Fruit fly (Drosophila melanogaster) whole organism, embryonic: ENCODE measurements around the gene mbt.
A peak's percentile ranks its signal among the peaks of the same experiment; 100 is the strongest.

ENCODE experiments used
- Asciz ChIP-seq: fragments of 200-800 bp; sonication (Bioruptor generic); optimal IDR thresholded peaks from 2 replicates; lab custom pipeline; 2017; ENCODE audit warnings: missing biosample characterization, mild to moderate bottlenecking, missing genetic modification characterization, missing genetic modification reagents
- Atf6 ChIP-seq: fragments of 200-800 bp; sonication (Bioruptor generic); IDR thresholded peaks from 2 replicates; pipeline ENCODE4 v1.3.6; 2022; ENCODE audit warnings: missing biosample characterization, missing genetic modification characterization
- C15 ChIP-seq: fragments of 200-800 bp; sonication (Bioruptor generic); IDR thresholded peaks from 3 replicates; pipeline ENCODE4 v1.3.6; 2022; ENCODE audit warnings: missing biosample characterization, missing genetic modification characterization
- CG10209 ChIP-seq: fragments of 200-800 bp; sonication (Bioruptor generic); optimal IDR thresholded peaks from 3 replicates; lab custom pipeline; 2017; ENCODE audit warnings: missing biosample characterization, mild to moderate bottlenecking, missing genetic modification characterization, missing genetic modification reagents
- CG10431 ChIP-seq: fragments of 200-800 bp; sonication (Bioruptor generic); optimal IDR thresholded peaks from 3 replicates; lab custom pipeline; 2018; ENCODE audit warnings: missing biosample characterization, mild to moderate bottlenecking, missing genetic modification characterization
- CG10543 ChIP-seq: fragments of 200-800 bp; sonication (Bioruptor generic); optimal IDR thresholded peaks from 3 replicates; lab custom pipeline; 2017; ENCODE audit warnings: missing biosample characterization, mild to moderate bottlenecking, missing genetic modification characterization, moderate library complexity
- CG10565 ChIP-seq: fragments of 200-800 bp; sonication (Bioruptor generic); optimal IDR thresholded peaks from 3 replicates; lab custom pipeline; 2016; ENCODE audit warnings: missing biosample characterization, mild to moderate bottlenecking, missing genetic modification characterization
- CG10654 ChIP-seq: fragments of 200-800 bp; sonication (Bioruptor generic); optimal IDR thresholded peaks from 2 replicates; lab custom pipeline; 2016; ENCODE audit warnings: missing biosample characterization, missing genetic modification characterization
- CG11695 ChIP-seq: fragments of 200-800 bp; sonication (Bioruptor generic); IDR thresholded peaks from 3 replicates; pipeline ENCODE4 v1.3.6; 2022; ENCODE audit warnings: missing biosample characterization, missing genetic modification characterization
- CG12236 ChIP-seq: fragments of 200-800 bp; sonication (Bioruptor generic); optimal IDR thresholded peaks from 2 replicates; lab custom pipeline; 2016; ENCODE audit warnings: missing biosample characterization, missing genetic modification characterization
- CG12769 ChIP-seq: fragments of 200-800 bp; sonication (Bioruptor generic); optimal IDR thresholded peaks from 2 replicates; lab custom pipeline; 2019; ENCODE audit warnings: missing biosample characterization, mild to moderate bottlenecking, missing genetic modification characterization, moderate library complexity
- CG13296 ChIP-seq: fragments of 200-800 bp; sonication (Bioruptor generic); optimal IDR thresholded peaks from 3 replicates; lab custom pipeline; 2018; ENCODE audit warnings: missing biosample characterization, mild to moderate bottlenecking, missing genetic modification characterization
- CG15479 ChIP-seq: fragments of 200-800 bp; sonication (Bioruptor generic); optimal IDR thresholded peaks from 3 replicates; lab custom pipeline; 2019; ENCODE audit warnings: missing biosample characterization, mild to moderate bottlenecking, missing genetic modification characterization, moderate library complexity
- CG18619 ChIP-seq: fragments of 200-800 bp; sonication (Bioruptor generic); optimal IDR thresholded peaks from 3 replicates; lab custom pipeline; 2017; ENCODE audit warnings: missing biosample characterization, mild to moderate bottlenecking, missing genetic modification characterization
- CG2202 ChIP-seq: fragments of 200-800 bp; sonication (Bioruptor generic); optimal IDR thresholded peaks from 2 replicates; lab custom pipeline; 2018; ENCODE audit warnings: missing biosample characterization, mild to moderate bottlenecking, missing genetic modification characterization
- CG2875 ChIP-seq: fragments of 200-800 bp; sonication (Bioruptor generic); optimal IDR thresholded peaks from 2 replicates; lab custom pipeline; 2017; ENCODE audit warnings: missing biosample characterization, mild to moderate bottlenecking, missing genetic modification characterization, missing genetic modification reagents
- CG3838 ChIP-seq: fragments of 200-800 bp; sonication (Bioruptor generic); optimal IDR thresholded peaks from 3 replicates; lab custom pipeline; 2016; ENCODE audit warnings: missing biosample characterization, missing genetic modification characterization
- CG6254 ChIP-seq: fragments of 200-800 bp; sonication (Bioruptor generic); optimal IDR thresholded peaks from 3 replicates; lab custom pipeline; 2017; ENCODE audit warnings: mild to moderate bottlenecking, missing biosample characterization, missing genetic modification reagents, missing genetic modification characterization
- CG7745 ChIP-seq: fragments of 200-800 bp; sonication (Bioruptor generic); optimal IDR thresholded peaks from 2 replicates; lab custom pipeline; 2018; ENCODE audit warnings: missing biosample characterization, mild to moderate bottlenecking, missing genetic modification characterization, moderate library complexity
- CG7786 ChIP-seq: fragments of 200-800 bp; sonication (Bioruptor generic); optimal IDR thresholded peaks from 2 replicates; lab custom pipeline; 2016; ENCODE audit warnings: missing biosample characterization, missing genetic modification characterization
- CG9932 ChIP-seq: fragments of 200-800 bp; sonication (Bioruptor generic); IDR thresholded peaks from 2 replicates; pipeline ENCODE4 v1.3.6; 2022; ENCODE audit warnings: missing biosample characterization, missing genetic modification characterization
- Dip3 ChIP-seq: fragments of 200-800 bp; sonication (Bioruptor generic); optimal IDR thresholded peaks from 3 replicates; lab custom pipeline; 2016; ENCODE audit warnings: missing biosample characterization, missing genetic modification characterization
- Hmx ChIP-seq: fragments of 200-800 bp; sonication (Bioruptor generic); optimal IDR thresholded peaks from 2 replicates; lab custom pipeline; 2016; ENCODE audit warnings: missing biosample characterization, missing genetic modification characterization
- Meics ChIP-seq: fragments of 200-800 bp; sonication (Bioruptor generic); optimal IDR thresholded peaks from 2 replicates; lab custom pipeline; 2017; ENCODE audit warnings: missing biosample characterization, mild to moderate bottlenecking, missing genetic modification characterization
- Myb ChIP-seq: fragments of 200-800 bp; sonication (Bioruptor generic); optimal IDR thresholded peaks from 2 replicates; lab custom pipeline; 2016; ENCODE audit warnings: missing biosample characterization, missing genetic modification characterization
- Nf-YA ChIP-seq: fragments of 200-800 bp; sonication (Bioruptor generic); IDR thresholded peaks from 2 replicates; pipeline ENCODE4 v1.3.6; 2022; ENCODE audit warnings: missing biosample characterization, missing genetic modification characterization
- Pdp1 ChIP-seq, 2 experiments: fragments of 200-800 bp; sonication (Bioruptor generic); optimal IDR thresholded peaks; 3 replicates each; lab custom pipeline; 2016; ENCODE audit warnings: missing biosample characterization in 2 of 2, missing genetic modification characterization in 2 of 2, mild to moderate bottlenecking in 1 of 2, moderate library complexity in 1 of 2
- Side ChIP-seq: fragments of 200-800 bp; sonication (Bioruptor generic); optimal IDR thresholded peaks from 2 replicates; lab custom pipeline; 2016; ENCODE audit warnings: missing biosample characterization, missing genetic modification characterization
- TFAM ChIP-seq: fragments of 200-800 bp; sonication (Bioruptor generic); optimal IDR thresholded peaks from 2 replicates; lab custom pipeline; 2017; ENCODE audit warnings: missing biosample characterization, missing genetic modification characterization, inconsistent platforms
- Vsx1 ChIP-seq: fragments of 200-800 bp; sonication (Bioruptor generic); optimal IDR thresholded peaks from 2 replicates; lab custom pipeline; 2017; ENCODE audit warnings: missing biosample characterization, mild to moderate bottlenecking, missing genetic modification characterization, missing genetic modification reagents
- YL-1 ChIP-seq: fragments of 200-800 bp; sonication (Bioruptor generic); optimal IDR thresholded peaks from 3 replicates; lab custom pipeline; 2017; ENCODE audit warnings: missing biosample characterization, mild to moderate bottlenecking, missing genetic modification characterization
- cad ChIP-seq: fragments of >200 bp; optimal IDR thresholded peaks from 2 replicates; lab custom pipeline; 2017; ENCODE audit warnings: missing biosample characterization, missing genetic modification characterization
- chif ChIP-seq, 2 experiments: fragments of 200-800 bp; sonication (Bioruptor generic); optimal IDR thresholded peaks; 3 replicates each; lab custom pipeline; 2016; ENCODE audit warnings: missing biosample characterization in 2 of 2, missing genetic modification characterization in 2 of 2
- dm ChIP-seq: fragments of 200-800 bp; sonication (Bioruptor generic); optimal IDR thresholded peaks from 3 replicates; lab custom pipeline; 2016; ENCODE audit warnings: missing biosample characterization, missing genetic modification characterization
- exex ChIP-seq: fragments of 200-800 bp; sonication (Bioruptor generic); optimal IDR thresholded peaks from 4 replicates; lab custom pipeline; 2018; ENCODE audit warnings: missing biosample characterization, mild to moderate bottlenecking, missing genetic modification characterization, moderate library complexity
- gce ChIP-seq: fragments of 200-800 bp; sonication (Bioruptor generic); IDR thresholded peaks from 3 replicates; pipeline ENCODE4 v1.3.6; 2022; ENCODE audit warnings: missing biosample characterization, missing genetic modification characterization
- insv ChIP-seq, 2 experiments: fragments of 200-800 bp; sonication (Bioruptor generic); optimal IDR thresholded peaks; 3 replicates each; lab custom pipeline; 2016 to 2018; ENCODE audit warnings: missing biosample characterization in 2 of 2, missing genetic modification characterization in 2 of 2
- mld ChIP-seq: fragments of 200-800 bp; sonication (Bioruptor generic); IDR thresholded peaks from 3 replicates; pipeline ENCODE4 v1.3.6; 2022; ENCODE audit warnings: missing biosample characterization, missing genetic modification characterization; ENCODE audit not compliant: partially characterized antibody
- nerfin-1 ChIP-seq: fragments of 200-800 bp; sonication (Bioruptor generic); optimal IDR thresholded peaks from 3 replicates; lab custom pipeline; 2019; ENCODE audit warnings: missing biosample characterization, mild to moderate bottlenecking, missing genetic modification characterization, moderate library complexity
- onecut ChIP-seq: fragments of 200-800 bp; sonication (Bioruptor generic); IDR thresholded peaks from 2 replicates; pipeline ENCODE4 v1.3.6; 2022; ENCODE audit warnings: missing biosample characterization, missing genetic modification characterization
- pfk ChIP-seq: fragments of 200-800 bp; sonication (Bioruptor generic); optimal IDR thresholded peaks from 2 replicates; lab custom pipeline; 2018; ENCODE audit warnings: missing biosample characterization, mild to moderate bottlenecking, missing genetic modification characterization, moderate library complexity
- ranshi ChIP-seq: fragments of 200-800 bp; sonication (Bioruptor generic); IDR thresholded peaks from 2 replicates; pipeline ENCODE4 v1.3.6; 2022; ENCODE audit warnings: missing biosample characterization, missing genetic modification characterization
- run ChIP-seq: fragments of 200-800 bp; sonication (Bioruptor generic); optimal IDR thresholded peaks from 3 replicates; lab custom pipeline; 2018; ENCODE audit warnings: missing biosample characterization, mild to moderate bottlenecking, missing genetic modification characterization
- sd ChIP-seq: fragments of 200-800 bp; sonication (Bioruptor generic); optimal IDR thresholded peaks from 3 replicates; lab custom pipeline; 2018; ENCODE audit warnings: missing biosample characterization, mild to moderate bottlenecking, missing genetic modification characterization, moderate library complexity
- so ChIP-seq: fragments of 200-800 bp; sonication (Bioruptor generic); IDR thresholded peaks from 3 replicates; pipeline ENCODE4 v1.3.6; 2022; ENCODE audit warnings: missing biosample characterization, missing genetic modification characterization
- ssp ChIP-seq: fragments of 200-800 bp; sonication (Bioruptor generic); IDR thresholded peaks from 2 replicates; pipeline ENCODE4 v1.3.6; 2022; ENCODE audit warnings: missing biosample characterization, missing genetic modification characterization
- stc ChIP-seq: fragments of 200-800 bp; sonication (Bioruptor generic); IDR thresholded peaks from 2 replicates; pipeline ENCODE4 v1.3.6; 2022; ENCODE audit warnings: missing biosample characterization, missing genetic modification characterization
- tap ChIP-seq: fragments of 200-800 bp; optimal IDR thresholded peaks from 3 replicates; lab custom pipeline; 2019; ENCODE audit warnings: missing biosample characterization, mild to moderate bottlenecking, missing genetic modification characterization, moderate library complexity
- vvl ChIP-seq: fragments of 200-800 bp; sonication (Bioruptor generic); IDR thresholded peaks from 2 replicates; pipeline ENCODE4 v1.3.6; 2022; ENCODE audit warnings: missing biosample characterization, missing genetic modification characterization

Gene mbt

dm6 chrX:16644535-16645131 lies 34.1 kb downstream of the mbt start (continued):
- TF ChIP-seq CG3838 (peak; percentile 53), nerfin-1 (no peak), YL-1 (GFP tag; lab: Kevin White, UChicago) (peak; percentile 1), exex (tag; lab: Kevin White, UChicago) (peak; percentile 33), so (GFP tag; lab: Robert Waterston, UW) (0 out of 3 replicates have a peak, but pooled peaks have one; percentile 28), CG6254 (GFP tag; lab: Kevin White, UChicago) (peak; percentile 48), TFAM (GFP tag; lab: Kevin White, UChicago) (peak; percentile 24), CG7786 (no peak), CG2202 (tag; lab: Kevin White, UChicago) (peak; percentile 64), ssp (no peak), CG18619 (GFP tag; lab: Kevin White, UChicago) (peak; percentile 45), Nf-YA (GFP tag; lab: Robert Waterston, UW) (0 out of 2 replicates have a peak, but pooled peaks have one; percentile 28), pfk (GFP tag; lab: Kevin White, UChicago) (peak; percentile 15), chif (GFP tag; optimal IDR thresholded peaks at IDR 0.05; lab: Kevin White, UChicago) (peak in 1 of 2 experiments; percentile 43), Dip3 (GFP tag; lab: Kevin White, UChicago) (no peak), Meics (GFP tag; lab: Kevin White, UChicago) (peak; percentile 13), mld (GFP tag; lab: Robert Waterston, UW) (no peak), sd (tag; lab: Kevin White, UChicago) (peak; percentile 36), CG2875 (GFP tag; lab: Kevin White, UChicago) (peak; percentile 80), gce (GFP tag; lab: Robert Waterston, UW) (0 out of 3 replicates have a peak, but pooled peaks have one; percentile 60), Atf6 (GFP tag; lab: Robert Waterston, UW) (peak; percentile 37; the same call in 1 of the 2 replicates), CG12769 (tag; lab: Kevin White, UChicago) (peak; percentile 54), stc (GFP tag; lab: Robert Waterston, UW) (peak; percentile 22; the same call in 1 of the 2 replicates), CG10209 (GFP tag; lab: Kevin White, UChicago) (peak; percentile 71), Asciz (GFP tag; lab: Kevin White, UChicago) (peak; percentile 64), Vsx1 (GFP tag; lab: Kevin White, UChicago) (peak; percentile 61), CG10431 (GFP tag; lab: Kevin White, UChicago) (peak; percentile 33), CG10565 (GFP tag; lab: Kevin White, UChicago) (no peak), CG11695 (peak; percentile 37; the same call in 1 of the 3 replicates), CG13296 (peak; percentile 55), ranshi (GFP tag; lab: Robert Waterston, UW) (no peak; the same call in 1 of the 2 replicates), Myb (GFP tag; lab: Kevin White, UChicago) (no peak), C15 (GFP tag; lab: Robert Waterston, UW) (no peak), CG9932 (GFP tag; lab: Robert Waterston, UW) (no peak), cad (GFP tag; lab: Kevin White, UChicago) (peak; percentile 90), run (tag; lab: Kevin White, UChicago) (peak; percentile 73), dm (GFP tag; lab: Kevin White, UChicago) (no peak), CG15479 (peak; percentile 52), tap (tag; lab: Kevin White, UChicago) (peak; percentile 28), Pdp1 (GFP tag; optimal IDR thresholded peaks at IDR 0.05; lab: Kevin White, UChicago) (peak in 1 of 2 experiments; percentile 41), Side (GFP tag; lab: Kevin White, UChicago) (peak; percentile 38), vvl (GFP tag; lab: Robert Waterston, UW) (0 out of 2 replicates have a peak, but pooled peaks have one; percentile 10), insv (GFP tag; optimal IDR thresholded peaks at IDR 0.05; lab: Kevin White, UChicago) (peak in 1 of 2 experiments; percentile 50), CG10543 (GFP tag; lab: Kevin White, UChicago) (peak; percentile 57), onecut (peak; percentile 53; the same call in 1 of the 2 replicates), Hmx (GFP tag; lab: Kevin White, UChicago) (no peak), CG12236 (GFP tag; lab: Kevin White, UChicago) (peak; percentile 59), CG7745 (tag; lab: Kevin White, UChicago) (peak; percentile 66), CG10654 (GFP tag; lab: Kevin White, UChicago) (no peak)
